Worm (Caenorhabditis elegans): ENCODE data around the gene acp-3.

Gene acp-3

DNA sequence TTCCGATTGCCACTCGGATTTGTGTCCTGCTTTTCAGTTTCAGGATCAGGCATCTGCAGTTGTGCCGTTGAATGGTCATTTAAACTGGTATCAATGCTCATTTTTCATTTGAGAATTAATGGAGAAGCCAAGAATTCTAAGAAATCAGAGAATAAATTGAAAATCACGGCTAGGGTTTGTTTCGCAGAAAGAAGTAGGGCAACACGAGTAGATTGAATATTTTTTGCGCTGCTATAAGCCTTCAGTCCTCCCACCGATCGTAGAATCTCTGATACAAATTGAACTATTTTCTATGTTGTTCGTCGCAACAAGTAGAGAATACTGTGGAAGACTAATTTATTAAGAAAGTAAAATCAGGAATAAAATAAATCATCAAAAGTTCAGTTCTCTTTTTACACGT is at the start of gene acp-3:
acp-3 (minus strand) TSS at position 101 of the 400 bp plus-strand sequence.
- TF ChIP-seq klf-2 (GFP tag; conservative IDR thresholded peaks at IDR 0.05), result no peak
- no peak for TF ChIP-seq ztf-29 (GFP tag; IDR thresholded peaks at IDR 0.05)
- TF ChIP-seq flt-1 (GFP tag; IDR thresholded peaks at IDR 0.05), result no peak
- no peak for TF ChIP-seq med-1 (GFP tag; optimal IDR thresholded peaks at IDR 0.05; ENCODE audit: insufficient read depth)
- TF ChIP-seq ztf-23 (GFP tag; IDR thresholded peaks at IDR 0.05), result no peak
- TF ChIP-seq cog-1 (tag; optimal IDR thresholded peaks at IDR 0.05), result no peak
- no peak for TF ChIP-seq ref-1 (GFP tag; conservative IDR thresholded peaks at IDR 0.05)
- TF ChIP-seq T22C8.4 (GFP tag; IDR thresholded peaks at IDR 0.05), result no peak
- TF ChIP-seq tab-1 (GFP tag; IDR thresholded peaks at IDR 0.05), result no peak

DNA sequence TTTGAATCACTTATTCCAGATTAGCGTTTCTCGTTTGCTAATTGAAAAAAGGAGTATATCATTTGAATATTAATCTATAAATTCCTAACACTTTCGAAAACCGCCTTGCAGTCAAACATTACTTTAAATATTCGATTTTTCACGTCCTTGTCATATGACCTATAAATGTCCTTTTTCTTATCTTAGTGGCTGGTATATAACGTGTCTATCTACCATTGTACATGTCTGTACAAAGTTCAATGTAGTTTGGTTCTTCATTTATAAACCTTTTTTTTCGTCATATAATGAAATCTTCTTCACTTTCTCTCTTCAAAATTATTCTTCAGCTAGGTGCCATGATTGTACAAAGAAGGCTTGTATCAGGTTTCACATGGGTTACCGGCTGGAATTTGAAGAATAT is 48.7 kb upstream of the acp-3 start, which contains the start of gene gbh-2:
gbh-2 (plus strand) TSS at position 277 of the 400 bp plus-strand sequence.
- TF ChIP-seq ztf-23 (GFP tag; IDR thresholded peaks at IDR 0.05) (no peak), flt-1 (GFP tag; IDR thresholded peaks at IDR 0.05) (no peak), klf-2 (GFP tag; conservative IDR thresholded peaks at IDR 0.05) (no peak)

DNA sequence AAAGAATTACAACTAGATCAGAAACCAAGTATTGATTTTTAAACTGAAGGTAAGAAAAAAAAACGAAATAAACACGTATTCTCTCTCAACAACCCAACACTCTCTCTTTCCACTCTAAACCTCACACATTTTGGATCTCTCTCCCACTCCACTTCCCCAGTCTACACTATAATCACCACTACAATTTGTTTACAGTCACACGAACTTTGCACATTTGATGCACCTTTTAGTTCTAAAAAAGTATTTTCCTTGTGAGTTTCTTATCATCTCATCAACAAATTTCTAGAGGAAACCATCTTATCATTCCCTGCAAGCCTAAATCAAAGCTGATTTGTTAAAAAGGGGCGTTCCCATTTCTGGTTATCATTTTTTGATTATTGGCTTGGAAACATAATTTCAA is 47.6 kb upstream of the acp-3 start:
- TF ChIP-seq flt-1 (GFP tag; IDR thresholded peaks at IDR 0.05) (no peak), ztf-29 (GFP tag; IDR thresholded peaks at IDR 0.05) (no peak), ref-1 (GFP tag; conservative IDR thresholded peaks at IDR 0.05) (no peak), med-1 (GFP tag; optimal IDR thresholded peaks at IDR 0.05; ENCODE audit: insufficient read depth) (no peak), T22C8.4 (GFP tag; IDR thresholded peaks at IDR 0.05) (no peak), tab-1 (GFP tag; IDR thresholded peaks at IDR 0.05) (no peak), cog-1 (tag; optimal IDR thresholded peaks at IDR 0.05) (no peak), klf-2 (GFP tag; conservative IDR thresholded peaks at IDR 0.05) (no peak), ztf-23 (GFP tag; IDR thresholded peaks at IDR 0.05) (no peak)

DNA sequence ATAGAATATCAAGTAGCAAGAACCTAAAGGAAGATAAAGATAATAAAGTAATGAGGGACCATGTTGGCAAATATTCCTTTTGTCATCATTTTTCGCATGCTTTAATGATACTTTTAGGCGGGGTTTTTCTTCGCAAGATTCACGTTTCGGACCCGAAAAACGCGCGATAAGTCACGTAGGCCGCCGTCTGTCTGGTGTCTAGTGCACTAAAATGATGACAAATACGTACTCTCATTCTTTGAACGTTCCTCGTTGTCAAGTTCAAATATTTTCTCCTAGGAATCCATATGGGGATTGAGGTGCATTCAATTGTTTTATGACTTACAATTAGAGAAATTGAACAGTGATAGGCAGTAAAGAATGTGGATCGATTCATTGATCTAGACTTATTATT is 46.9 kb upstream of the acp-3 start, which contains the start of gene taap-1:
taap-1 (minus strand) TSS at position 79 of the 394 bp plus-strand sequence.
- TF ChIP-seq flt-1 (GFP tag; IDR thresholded peaks at IDR 0.05) (no peak), ref-1 (GFP tag; conservative IDR thresholded peaks at IDR 0.05) (no peak), cog-1 (tag; optimal IDR thresholded peaks at IDR 0.05) (no peak), klf-2 (GFP tag; conservative IDR thresholded peaks at IDR 0.05) (no peak), tab-1 (GFP tag; IDR thresholded peaks at IDR 0.05) (no peak), med-1 (GFP tag; optimal IDR thresholded peaks at IDR 0.05; ENCODE audit: insufficient read depth) (no peak), T22C8.4 (GFP tag; IDR thresholded peaks at IDR 0.05) (no peak), ztf-23 (GFP tag; IDR thresholded peaks at IDR 0.05) (no peak), ztf-29 (GFP tag; IDR thresholded peaks at IDR 0.05) (no peak)

DNA sequence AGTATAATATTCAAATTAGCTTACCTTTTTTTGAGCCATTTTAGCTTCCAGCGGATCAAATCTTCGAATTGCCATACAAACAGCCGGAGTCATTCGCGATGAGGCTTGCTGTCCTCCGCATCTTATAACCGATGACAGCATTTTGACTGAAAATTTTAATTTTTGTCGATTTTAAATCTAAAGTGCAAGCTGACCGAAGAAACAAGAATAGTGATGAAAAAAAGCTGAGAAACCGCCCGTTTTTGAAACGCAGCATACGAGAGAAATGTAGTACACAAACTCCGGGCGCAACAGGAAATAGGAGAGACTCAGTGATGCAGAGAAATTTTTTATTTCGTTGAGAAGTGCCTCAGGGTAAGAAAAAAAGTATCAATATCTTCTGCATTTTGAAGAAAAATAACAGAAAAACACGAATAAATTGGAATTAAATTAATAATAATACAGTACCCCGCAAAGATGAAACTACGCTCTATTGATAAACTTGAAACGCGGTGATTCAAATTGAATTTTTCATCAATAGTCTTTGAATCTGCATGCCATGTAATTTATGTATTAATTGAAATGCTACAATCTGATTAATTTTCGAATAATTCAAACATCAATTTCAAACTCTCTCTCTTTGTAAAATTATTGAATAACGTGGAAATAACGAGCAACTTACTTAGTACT is 46.3 kb upstream of the acp-3 start:
- TF ChIP-seq ztf-23 (GFP tag; IDR thresholded peaks at IDR 0.05) (no peak), ref-1 (GFP tag; conservative IDR thresholded peaks at IDR 0.05) (no peak), med-1 (GFP tag; optimal IDR thresholded peaks at IDR 0.05; ENCODE audit: insufficient read depth) (no peak), cog-1 (tag; optimal IDR thresholded peaks at IDR 0.05) (no peak), flt-1 (GFP tag; IDR thresholded peaks at IDR 0.05) (no peak), T22C8.4 (GFP tag; IDR thresholded peaks at IDR 0.05) (no peak), ztf-29 (GFP tag; IDR thresholded peaks at IDR 0.05) (no peak), tab-1 (GFP tag; IDR thresholded peaks at IDR 0.05) (no peak), klf-2 (GFP tag; conservative IDR thresholded peaks at IDR 0.05) (no peak)

DNA sequence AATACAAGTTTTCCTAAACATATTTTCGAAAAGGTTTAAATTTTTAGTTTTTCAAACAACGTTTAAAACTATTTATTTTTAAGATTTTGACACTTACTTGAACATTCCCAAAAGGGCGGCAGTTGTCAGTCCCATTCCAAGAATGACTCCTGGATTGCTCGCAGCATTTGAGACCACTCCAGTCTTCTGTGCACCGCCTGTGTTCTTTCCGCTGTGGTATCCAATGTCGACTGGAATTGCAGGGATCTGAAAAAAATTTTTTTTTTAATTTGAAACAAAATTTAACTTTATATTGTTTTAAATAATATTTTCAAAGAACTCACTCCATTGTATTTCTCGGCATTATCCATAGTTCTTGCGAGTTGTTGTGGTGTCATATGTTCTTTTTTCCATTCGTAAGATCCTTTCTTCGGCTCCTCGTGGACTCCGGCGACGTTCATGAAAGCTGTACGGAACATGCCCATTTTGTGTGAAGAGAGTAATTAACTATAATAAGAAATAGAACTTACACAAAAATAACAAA is 44.9 kb upstream of the acp-3 start, which contains the start of gene M05D6.5:
M05D6.5 (minus strand) TSS at position 473 of the 523 bp plus-strand sequence.
- TF ChIP-seq tab-1 (GFP tag; IDR thresholded peaks at IDR 0.05), result no peak
- TF ChIP-seq cog-1 (tag; optimal IDR thresholded peaks at IDR 0.05), result no peak
- TF ChIP-seq med-1 (GFP tag; optimal IDR thresholded peaks at IDR 0.05; ENCODE audit: insufficient read depth), result no peak
- no peak for TF ChIP-seq ztf-23 (GFP tag; IDR thresholded peaks at IDR 0.05)
- no peak for TF ChIP-seq ztf-29 (GFP tag; IDR thresholded peaks at IDR 0.05)
- TF ChIP-seq klf-2 (GFP tag; conservative IDR thresholded peaks at IDR 0.05), result no peak
- TF ChIP-seq flt-1 (GFP tag; IDR thresholded peaks at IDR 0.05), result no peak
- TF ChIP-seq T22C8.4 (GFP tag; IDR thresholded peaks at IDR 0.05), result no peak
- TF ChIP-seq ref-1 (GFP tag; conservative IDR thresholded peaks at IDR 0.05), result no peak

DNA sequence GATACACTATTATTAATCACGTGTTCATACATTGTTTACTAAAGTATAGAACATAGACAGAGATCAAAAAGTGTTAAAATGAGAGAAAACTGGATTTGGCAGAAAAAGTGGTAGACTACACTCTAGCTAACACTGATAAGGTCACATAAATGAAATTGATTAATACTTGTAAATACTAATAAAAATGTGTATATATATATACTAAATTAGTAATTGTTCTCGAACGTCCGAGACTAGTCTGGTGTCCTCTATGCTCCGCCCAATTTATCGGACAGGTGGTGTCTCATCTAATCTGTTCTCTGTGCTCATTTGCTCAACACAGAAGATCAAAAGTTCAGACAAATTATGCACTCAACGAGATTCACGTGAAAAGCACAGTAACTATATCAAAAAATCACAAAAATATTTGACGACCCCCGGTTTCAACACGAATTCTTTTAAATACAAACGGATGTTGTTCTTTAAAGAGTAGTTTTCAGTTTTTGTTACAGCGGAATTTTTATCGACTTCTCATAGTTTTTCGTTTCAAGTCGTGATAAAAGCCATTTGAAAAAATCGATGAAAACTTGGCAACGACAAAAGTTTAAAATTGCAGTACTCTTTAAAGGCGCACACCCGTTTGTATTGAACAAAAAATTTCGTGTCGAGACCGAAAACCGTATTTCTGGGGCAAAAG is 44.2 kb upstream of the acp-3 start:
- no peak for TF ChIP-seq ref-1 (GFP tag; conservative IDR thresholded peaks at IDR 0.05)
- TF ChIP-seq T22C8.4 (GFP tag; IDR thresholded peaks at IDR 0.05), result no peak
- no peak for TF ChIP-seq flt-1 (GFP tag; IDR thresholded peaks at IDR 0.05)
- TF ChIP-seq klf-2 (GFP tag; conservative IDR thresholded peaks at IDR 0.05), result no peak
- no peak for TF ChIP-seq med-1 (GFP tag; optimal IDR thresholded peaks at IDR 0.05; ENCODE audit: insufficient read depth)
- TF ChIP-seq ztf-29 (GFP tag; IDR thresholded peaks at IDR 0.05), result no peak

DNA sequence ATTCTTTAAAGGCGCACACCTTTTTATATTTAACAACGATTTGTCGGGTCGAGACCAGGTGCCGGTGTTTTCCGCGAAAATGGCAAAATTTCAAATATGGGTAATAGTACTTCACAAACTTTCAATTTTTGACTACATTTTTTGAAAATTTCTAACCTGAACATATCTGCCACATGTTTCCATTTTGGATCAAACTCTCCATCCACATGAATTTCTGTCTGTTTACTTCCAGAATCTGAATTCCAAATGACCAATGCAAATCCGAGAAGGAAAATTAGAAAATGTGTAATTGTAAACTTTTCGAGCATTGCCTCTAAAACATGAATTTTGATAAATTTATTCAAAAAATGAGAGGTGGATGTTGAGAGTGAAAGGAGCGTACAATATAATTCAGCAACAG is 43.2 kb upstream of the acp-3 start, which contains the start of gene lact-4:
lact-4 (minus strand) TSS at position 313 of the 400 bp plus-strand sequence.
- no peak for TF ChIP-seq med-1 (GFP tag; optimal IDR thresholded peaks at IDR 0.05; ENCODE audit: insufficient read depth)
- no peak for TF ChIP-seq flt-1 (GFP tag; IDR thresholded peaks at IDR 0.05)
- no peak for TF ChIP-seq T22C8.4 (GFP tag; IDR thresholded peaks at IDR 0.05)
- TF ChIP-seq ztf-29 (GFP tag; IDR thresholded peaks at IDR 0.05), result no peak
- no peak for TF ChIP-seq ref-1 (GFP tag; conservative IDR thresholded peaks at IDR 0.05)
- TF ChIP-seq klf-2 (GFP tag; conservative IDR thresholded peaks at IDR 0.05), result no peak
- TF ChIP-seq tab-1 (GFP tag; IDR thresholded peaks at IDR 0.05), result no peak
- TF ChIP-seq cog-1 (tag; optimal IDR thresholded peaks at IDR 0.05), result no peak
- no peak for TF ChIP-seq ztf-23 (GFP tag; IDR thresholded peaks at IDR 0.05)

DNA sequence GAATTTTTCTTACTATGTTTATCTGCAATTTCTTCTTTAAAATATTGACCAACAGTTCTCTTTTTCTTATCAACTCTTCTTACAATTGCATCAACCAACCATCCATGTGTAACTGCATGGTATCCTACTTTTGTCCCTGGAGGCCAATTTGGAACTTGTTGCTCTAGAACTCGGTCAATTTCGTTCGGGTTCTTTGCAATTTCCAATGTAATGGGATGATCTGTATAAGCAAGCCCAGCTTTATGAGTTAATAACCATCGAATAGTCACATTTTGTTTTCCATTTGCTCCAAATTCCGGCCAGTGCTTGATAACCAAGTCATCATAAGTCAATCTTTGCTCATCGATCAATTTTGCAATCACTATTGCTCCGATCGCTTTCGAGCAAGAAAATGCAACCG is 42.4 kb upstream of the acp-3 start:
- no peak for TF ChIP-seq flt-1 (GFP tag; IDR thresholded peaks at IDR 0.05)
- TF ChIP-seq ztf-29 (GFP tag; IDR thresholded peaks at IDR 0.05), result no peak
- TF ChIP-seq T22C8.4 (GFP tag; IDR thresholded peaks at IDR 0.05), result no peak
- no peak for TF ChIP-seq ztf-23 (GFP tag; IDR thresholded peaks at IDR 0.05)
- no peak for TF ChIP-seq med-1 (GFP tag; optimal IDR thresholded peaks at IDR 0.05; ENCODE audit: insufficient read depth)
- TF ChIP-seq cog-1 (tag; optimal IDR thresholded peaks at IDR 0.05), result no peak

Measured in whole organism, midembryonic.